Fruit fly (Drosophila melanogaster) whole organism, embryonic: ENCODE data around the gene CG10510.
A peak's percentile ranks its signal among the peaks of the same experiment; 100 is the strongest.

Experiments used
- ATbp ChIP-seq: fragments of 200-800 bp; sonication (Bioruptor generic); optimal IDR thresholded peaks from 2 replicates; lab custom pipeline; 2017; ENCODE audit warnings: missing biosample characterization, mild to moderate bottlenecking, missing genetic modification characterization, missing genetic modification reagents
- Atf6 ChIP-seq: fragments of 200-800 bp; sonication (Bioruptor generic); IDR thresholded peaks from 2 replicates; pipeline ENCODE4 v1.3.6; 2022; ENCODE audit warnings: missing biosample characterization, missing genetic modification characterization
- CG1024 ChIP-seq: fragments of 200-800 bp; sonication (Bioruptor generic); IDR thresholded peaks from 2 replicates; pipeline ENCODE4 v1.3.6; 2022; ENCODE audit warnings: missing biosample characterization, missing genetic modification characterization
- CG12391 ChIP-seq: fragments of 200-800 bp; sonication (Bioruptor generic); optimal IDR thresholded peaks from 3 replicates; lab custom pipeline; 2018; ENCODE audit warnings: missing biosample characterization, mild to moderate bottlenecking, missing genetic modification characterization, moderate library complexity
- CG1602 ChIP-seq: fragments of 200-800 bp; sonication (Bioruptor generic); optimal IDR thresholded peaks from 3 replicates; lab custom pipeline; 2016; ENCODE audit warnings: missing biosample characterization, missing genetic modification characterization
- CG17359 ChIP-seq: fragments of 200-800 bp; sonication (Bioruptor generic); optimal IDR thresholded peaks from 3 replicates; lab custom pipeline; 2018; ENCODE audit warnings: missing biosample characterization, mild to moderate bottlenecking, missing genetic modification characterization, moderate library complexity
- CG17361 ChIP-seq: fragments of 200-800 bp; sonication (Bioruptor generic); IDR thresholded peaks from 3 replicates; pipeline ENCODE4 v1.3.6; 2022; ENCODE audit warnings: missing biosample characterization, missing genetic modification characterization
- CG17802 ChIP-seq: fragments of 200-800 bp; sonication (Bioruptor generic); optimal IDR thresholded peaks from 2 replicates; lab custom pipeline; 2018; ENCODE audit warnings: missing biosample characterization, mild to moderate bottlenecking, missing genetic modification characterization, moderate library complexity
- CG18011 ChIP-seq: fragments of 200-800 bp; sonication (Bioruptor generic); optimal IDR thresholded peaks from 2 replicates; lab custom pipeline; 2017; ENCODE audit warnings: missing biosample characterization, missing genetic modification characterization, mild to moderate bottlenecking, moderate library complexity, missing genotype
- CG2712 ChIP-seq: fragments of 200-800 bp; optimal IDR thresholded peaks from 3 replicates; lab custom pipeline; 2019; ENCODE audit warnings: missing biosample characterization, mild to moderate bottlenecking, missing genetic modification characterization, moderate library complexity
- CG31365 ChIP-seq: fragments of 200-800 bp; sonication (Bioruptor generic); optimal IDR thresholded peaks from 2 replicates; lab custom pipeline; 2018; ENCODE audit warnings: missing biosample characterization, mild to moderate bottlenecking, missing genetic modification characterization
- CG31441 ChIP-seq: fragments of 200-800 bp; sonication (Bioruptor generic); IDR thresholded peaks from 2 replicates; pipeline ENCODE4 v1.3.6; 2022; ENCODE audit warnings: missing biosample characterization, missing genetic modification characterization
- CG3726 ChIP-seq: fragments of 200-800 bp; sonication (Bioruptor generic); IDR thresholded peaks from 3 replicates; pipeline ENCODE4, ENCODE4 v1.3.6; 2022; ENCODE audit warnings: missing biosample characterization, missing genetic modification characterization
- CG4424 ChIP-seq: fragments of 200-800 bp; sonication (Bioruptor generic); optimal IDR thresholded peaks from 3 replicates; lab custom pipeline; 2016; ENCODE audit warnings: missing biosample characterization, missing genetic modification characterization
- CG4820 ChIP-seq: fragments of 200-800 bp; sonication (Bioruptor generic); optimal IDR thresholded peaks from 3 replicates; lab custom pipeline; 2016; ENCODE audit warnings: missing biosample characterization, missing genetic modification characterization
- CG5245 ChIP-seq: fragments of 200-800 bp; sonication (Bioruptor generic); optimal IDR thresholded peaks from 3 replicates; lab custom pipeline; 2016; ENCODE audit warnings: missing biosample characterization, missing genetic modification characterization
- CG6689 ChIP-seq: fragments of 200-800 bp; sonication (Bioruptor generic); IDR thresholded peaks from 2 replicates; pipeline ENCODE4 v1.3.6; 2022; ENCODE audit warnings: missing biosample characterization, missing genetic modification characterization
- CG8388 ChIP-seq: fragments of 200-800 bp; sonication (Bioruptor generic); optimal IDR thresholded peaks from 2 replicates; lab custom pipeline; 2019; ENCODE audit warnings: missing biosample characterization, mild to moderate bottlenecking, missing genetic modification characterization, moderate library complexity
- CG8924 ChIP-seq: fragments of 200-800 bp; optimal IDR thresholded peaks from 3 replicates; lab custom pipeline; 2019; ENCODE audit warnings: missing biosample characterization, mild to moderate bottlenecking, missing genetic modification characterization, moderate library complexity
- Camta ChIP-seq: fragments of 200-800 bp; sonication (Bioruptor generic); optimal IDR thresholded peaks from 2 replicates; lab custom pipeline; 2016; ENCODE audit warnings: missing biosample characterization, missing genetic modification characterization
- Oaz ChIP-seq: fragments of 200-800 bp; sonication (Bioruptor generic); IDR thresholded peaks from 2 replicates; pipeline ENCODE4 v1.3.6; 2022; ENCODE audit warnings: missing biosample characterization, missing genetic modification characterization
- Pdp1 ChIP-seq, 2 experiments: fragments of 200-800 bp; sonication (Bioruptor generic); optimal IDR thresholded peaks; 3 replicates each; lab custom pipeline; 2016; ENCODE audit warnings: missing biosample characterization in 2 of 2, missing genetic modification characterization in 2 of 2, mild to moderate bottlenecking in 1 of 2, moderate library complexity in 1 of 2
- Ptx1 ChIP-seq: fragments of 200-800 bp; sonication (Bioruptor generic); IDR thresholded peaks from 2 replicates; pipeline ENCODE4 v1.3.6; 2022; ENCODE audit warnings: missing biosample characterization, missing genetic modification characterization
- Ssrp ChIP-seq: fragments of 200-800 bp; sonication (Bioruptor generic); optimal IDR thresholded peaks from 2 replicates; lab custom pipeline; 2018; ENCODE audit warnings: missing biosample characterization, mild to moderate bottlenecking, missing genetic modification characterization, moderate library complexity
- Xbp1 ChIP-seq: fragments of 200-800 bp; sonication (Bioruptor generic); optimal IDR thresholded peaks from 3 replicates; lab custom pipeline; 2016; ENCODE audit warnings: missing biosample characterization, mild to moderate bottlenecking, missing genetic modification characterization
- bab2 ChIP-seq: fragments of 200-800 bp; sonication (Bioruptor generic); optimal IDR thresholded peaks from 2 replicates; lab custom pipeline; 2016; ENCODE audit warnings: missing biosample characterization, missing genetic modification characterization
- chif ChIP-seq, 2 experiments: fragments of 200-800 bp; sonication (Bioruptor generic); optimal IDR thresholded peaks; 3 replicates each; lab custom pipeline; 2016; ENCODE audit warnings: missing biosample characterization in 2 of 2, missing genetic modification characterization in 2 of 2
- chinmo ChIP-seq: fragments of 200-800 bp; sonication (Bioruptor generic); IDR thresholded peaks from 4 replicates; pipeline ENCODE4 v1.3.6; 2022; ENCODE audit warnings: missing biosample characterization, missing genetic modification characterization; ENCODE audit not compliant: partially characterized antibody
- crc ChIP-seq: fragments of 200-800 bp; sonication (Bioruptor generic); optimal IDR thresholded peaks from 2 replicates; lab custom pipeline; 2016; ENCODE audit warnings: missing biosample characterization, missing genetic modification characterization
- dpn ChIP-seq, 2 experiments: fragments of 200-800 bp; sonication (Bioruptor generic); optimal IDR thresholded peaks; 3 replicates each; lab custom pipeline; 2016; ENCODE audit warnings: missing biosample characterization in 2 of 2, missing genetic modification characterization in 2 of 2
- fu2 ChIP-seq: fragments of 200-800 bp; sonication (Bioruptor generic); optimal IDR thresholded peaks from 2 replicates; lab custom pipeline; 2016; ENCODE audit warnings: missing biosample characterization, missing genetic modification characterization
- gcm ChIP-seq: fragments of 200-800 bp; sonication (Bioruptor generic); optimal IDR thresholded peaks from 2 replicates; lab custom pipeline; 2019; ENCODE audit warnings: missing biosample characterization, mild to moderate bottlenecking, missing genetic modification characterization, moderate library complexity
- gem ChIP-seq: fragments of 200-800 bp; sonication (Bioruptor generic); optimal IDR thresholded peaks from 2 replicates; lab custom pipeline; 2019; ENCODE audit warnings: missing biosample characterization, mild to moderate bottlenecking, missing genetic modification characterization, moderate library complexity
- grau ChIP-seq: fragments of 200-800 bp; optimal IDR thresholded peaks from 3 replicates; lab custom pipeline; 2019; ENCODE audit warnings: missing biosample characterization, mild to moderate bottlenecking, missing genetic modification characterization, moderate library complexity
- jing ChIP-seq: fragments of 200-800 bp; sonication (Bioruptor generic); optimal IDR thresholded peaks from 2 replicates; lab custom pipeline; 2018; ENCODE audit warnings: missing biosample characterization, mild to moderate bottlenecking, missing genetic modification characterization
- jumu ChIP-seq: fragments of 200-800 bp; sonication (Bioruptor generic); optimal IDR thresholded peaks from 3 replicates; lab custom pipeline; 2016; ENCODE audit warnings: missing biosample characterization, missing genetic modification characterization
- kay ChIP-seq: fragments of 200-800 bp; sonication (Bioruptor generic); optimal IDR thresholded peaks from 2 replicates; lab custom pipeline; 2016; ENCODE audit warnings: missing biosample characterization, missing genetic modification characterization
- lola ChIP-seq, 3 experiments: fragments of >200 bp in 2 of 3; fragments of 200-800 bp in 1 of 3; sonication (Bioruptor generic) in 1 of 3; optimal IDR thresholded peaks; 2 replicates each; lab custom pipeline; 2017 to 2019; ENCODE audit warnings: missing biosample characterization in 3 of 3, missing genetic modification characterization in 3 of 3, mild to moderate bottlenecking in 1 of 3, moderate library complexity in 1 of 3
- onecut ChIP-seq: fragments of 200-800 bp; sonication (Bioruptor generic); IDR thresholded peaks from 2 replicates; pipeline ENCODE4 v1.3.6; 2022; ENCODE audit warnings: missing biosample characterization, missing genetic modification characterization
- peb ChIP-seq: fragments of 200-800 bp; sonication (Bioruptor generic); IDR thresholded peaks from 2 replicates; pipeline ENCODE4 v1.3.6; 2022; ENCODE audit warnings: missing biosample characterization, missing genetic modification characterization
- ranshi ChIP-seq: fragments of 200-800 bp; sonication (Bioruptor generic); IDR thresholded peaks from 2 replicates; pipeline ENCODE4 v1.3.6; 2022; ENCODE audit warnings: missing biosample characterization, missing genetic modification characterization
- salm ChIP-seq: fragments of 200-800 bp; sonication (Bioruptor generic); optimal IDR thresholded peaks from 2 replicates; lab custom pipeline; 2018; ENCODE audit warnings: missing biosample characterization, mild to moderate bottlenecking, missing genetic modification characterization
- seq ChIP-seq: fragments of 200-800 bp; sonication (Bioruptor generic); IDR thresholded peaks from 2 replicates; pipeline ENCODE4 v1.3.6; 2022; ENCODE audit warnings: missing biosample characterization, missing genetic modification characterization
- sob ChIP-seq: fragments of 200-800 bp; sonication (Bioruptor generic); IDR thresholded peaks from 2 replicates; pipeline ENCODE4 v1.3.6; 2022; ENCODE audit warnings: missing biosample characterization, missing genetic modification characterization
- stc ChIP-seq: fragments of 200-800 bp; sonication (Bioruptor generic); IDR thresholded peaks from 2 replicates; pipeline ENCODE4 v1.3.6; 2022; ENCODE audit warnings: missing biosample characterization, missing genetic modification characterization
- tap ChIP-seq: fragments of 200-800 bp; optimal IDR thresholded peaks from 3 replicates; lab custom pipeline; 2019; ENCODE audit warnings: missing biosample characterization, mild to moderate bottlenecking, missing genetic modification characterization, moderate library complexity
- tin ChIP-seq: fragments of 200-800 bp; sonication (Bioruptor generic); optimal IDR thresholded peaks from 3 replicates; lab custom pipeline; 2016; ENCODE audit warnings: missing biosample characterization, missing genetic modification characterization
- zen ChIP-seq: fragments of 200-800 bp; sonication (Bioruptor generic); optimal IDR thresholded peaks from 3 replicates; lab custom pipeline; 2018; ENCODE audit warnings: missing biosample characterization, mild to moderate bottlenecking, missing genetic modification characterization, moderate library complexity

CG10510 gene

DNA sequence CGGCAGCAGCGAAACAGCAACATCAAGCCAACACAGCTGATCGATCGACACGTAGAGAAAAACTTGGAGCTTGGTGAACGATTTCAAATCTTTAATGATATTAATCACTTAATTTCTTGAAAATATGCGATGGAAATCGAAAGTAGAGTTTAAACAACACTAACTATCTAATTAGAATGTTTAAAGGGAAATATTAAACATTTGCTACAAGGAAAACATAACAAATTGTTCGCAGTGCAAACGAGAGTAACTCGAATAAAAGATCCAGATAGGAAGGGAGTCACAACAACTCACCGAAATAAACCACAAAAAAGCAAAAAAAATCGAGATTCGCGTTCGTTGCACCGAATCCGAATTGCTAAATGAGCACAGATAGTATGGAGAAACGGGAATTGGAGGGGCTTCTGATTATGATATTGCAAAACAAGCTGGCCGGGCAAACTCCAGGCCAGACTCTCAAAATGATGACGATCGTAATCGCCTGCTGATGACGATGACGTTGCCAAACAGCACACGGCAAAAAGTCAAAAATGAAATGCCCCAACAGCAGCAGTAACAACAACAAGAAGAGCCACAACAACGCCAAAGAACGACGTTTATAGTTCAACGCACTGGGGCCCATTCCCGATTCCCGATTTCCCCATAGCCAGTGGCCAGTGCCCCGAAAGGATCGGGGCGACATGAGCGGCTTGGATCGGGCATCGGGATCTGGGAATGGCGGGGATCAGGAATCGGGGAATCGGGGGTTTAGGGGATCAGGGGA is 44.1 kb upstream of the CG10510 start (continued):
- TF ChIP-seq Pdp1 (GFP tag; optimal IDR thresholded peaks at IDR 0.05; lab: Kevin White, UChicago) = peak in 1 of 2 experiments; percentile 42
- TF ChIP-seq CG6689 (GFP tag; lab: Robert Waterston, UW) = peak; percentile 18; the same call in 1 of the 2 replicates
- no peak for TF ChIP-seq fu2 (GFP tag; lab: Kevin White, UChicago)
- TF ChIP-seq CG8924 (tag; lab: Kevin White, UChicago) = peak; percentile 39
- peak; percentile 43 for TF ChIP-seq jing (GFP tag; lab: Kevin White, UChicago)
- peak; percentile 50 for TF ChIP-seq CG17359 (tag; lab: Kevin White, UChicago)
- peak; percentile 44 for TF ChIP-seq Ssrp (tag; lab: Kevin White, UChicago)
- peak; percentile 60 for TF ChIP-seq CG4424
- no peak for TF ChIP-seq jumu (GFP tag; lab: Kevin White, UChicago)
- no peak for TF ChIP-seq salm (tag; lab: Kevin White, UChicago)
- peak; percentile 33 for TF ChIP-seq bab2 (GFP tag; lab: Kevin White, UChicago)
- peak in 1 of 3 experiments; percentile 57 for TF ChIP-seq lola (GFP tag; optimal IDR thresholded peaks at IDR 0.05; lab: Kevin White, UChicago)
- 0 out of 2 replicates have a peak, but pooled peaks have one; percentile 32 for TF ChIP-seq sob (GFP tag; lab: Robert Waterston, UW)
- peak; percentile 55 for TF ChIP-seq tap
- peak; percentile 57 for TF ChIP-seq Ptx1 (GFP tag; lab: Robert Waterston, UW)
- TF ChIP-seq ranshi = peak; percentile 20; the same call in 1 of the 2 replicates
- TF ChIP-seq chif (GFP tag; optimal IDR thresholded peaks at IDR 0.05; lab: Kevin White, UChicago) = peak; percentile 36 to 52
- peak; percentile 60 for TF ChIP-seq Xbp1 (GFP tag; lab: Kevin White, UChicago)
- TF ChIP-seq grau (tag; lab: Kevin White, UChicago) = peak; percentile 47
- no peak for TF ChIP-seq Oaz
- TF ChIP-seq CG18011 (GFP tag; lab: Kevin White, UChicago) = no peak
- peak; percentile 35 for TF ChIP-seq tin (GFP tag; lab: Kevin White, UChicago)
- TF ChIP-seq CG12391 (tag; lab: Kevin White, UChicago) = peak; percentile 48
- peak; percentile 62 for TF ChIP-seq Camta (GFP tag; lab: Kevin White, UChicago)
- peak; percentile 15 to 26 for TF ChIP-seq dpn (GFP tag; optimal IDR thresholded peaks at IDR 0.05; lab: Kevin White, UChicago)
- 0 out of 4 replicates have a peak, but pooled peaks have one; percentile 44 for TF ChIP-seq chinmo (GFP tag; lab: Robert Waterston, UW)
- TF ChIP-seq CG3726 (GFP tag; lab: Robert Waterston, UW) = 0 out of 3 replicates have a peak, but pooled peaks have one; percentile 11
- TF ChIP-seq CG5245 (GFP tag; lab: Kevin White, UChicago) = peak; percentile 20
- no peak for TF ChIP-seq Atf6 (GFP tag; lab: Robert Waterston, UW)
- TF ChIP-seq CG8388 (GFP tag; lab: Kevin White, UChicago) = peak; percentile 42
- TF ChIP-seq stc (GFP tag; lab: Robert Waterston, UW) = 0 out of 2 replicates have a peak, but pooled peaks have one; percentile 38
- no peak for TF ChIP-seq CG17802 (tag; lab: Kevin White, UChicago)
- TF ChIP-seq gcm (GFP tag; lab: Kevin White, UChicago) = peak; percentile 33
- no peak for TF ChIP-seq seq (GFP tag; lab: Robert Waterston, UW)
- peak; percentile 31; the same call in 1 of the 2 replicates for TF ChIP-seq onecut (GFP tag; lab: Robert Waterston, UW)
- TF ChIP-seq CG4820 (GFP tag; lab: Kevin White, UChicago) = peak; percentile 27
- TF ChIP-seq CG1602 (GFP tag; lab: Kevin White, UChicago) = peak; percentile 19
- TF ChIP-seq CG31441 (GFP tag; lab: Robert Waterston, UW) = peak; percentile 65
- TF ChIP-seq kay (GFP tag; lab: Kevin White, UChicago) = no peak
- TF ChIP-seq CG1024 (GFP tag; lab: Robert Waterston, UW) = 0 out of 2 replicates have a peak, but pooled peaks have one; percentile 8
- peak; percentile 50; the same call in 2 of the 3 replicates for TF ChIP-seq CG17361 (GFP tag; lab: Robert Waterston, UW)
- TF ChIP-seq zen (tag; lab: Kevin White, UChicago) = peak; percentile 28
- no peak for TF ChIP-seq peb (GFP tag; lab: Robert Waterston, UW)
- no peak for TF ChIP-seq CG31365
- peak; percentile 10 for TF ChIP-seq ATbp
- TF ChIP-seq gem (tag; lab: Kevin White, UChicago) = peak; percentile 76
- TF ChIP-seq crc (GFP tag; lab: Kevin White, UChicago) = no peak
- TF ChIP-seq CG2712 (tag; lab: Kevin White, UChicago) = peak; percentile 75
